Worm (Caenorhabditis elegans) whole organism, young adult: ENCODE results near the gene F54H5.3.

Experiments used
- B0035.1 ChIP-seq: sonication (generic microtip); optimal IDR thresholded peaks from 2 replicates; lab custom pipeline; 2016; ENCODE audit warnings: missing genetic modification characterization, mild to moderate bottlenecking, missing compliant biosample characterization, missing genotype, missing genetic modification reagents
- F57A8.1 ChIP-seq: fragments of 200-800 bp; sonication (Bioruptor generic); optimal IDR thresholded peaks from 2 replicates; lab custom pipeline; 2018; ENCODE audit warnings: mild to moderate bottlenecking, missing genetic modification characterization, moderate library complexity, missing compliant biosample characterization
- ceh-79 ChIP-seq: sonication (generic microtip); optimal IDR thresholded peaks from 2 replicates; lab custom pipeline; 2017; ENCODE audit warnings: mild to moderate bottlenecking, missing genetic modification characterization, missing compliant biosample characterization
- chd-7 ChIP-seq: sonication (generic microtip); optimal IDR thresholded peaks from 2 replicates; lab custom pipeline; 2016; ENCODE audit warnings: mild to moderate bottlenecking, missing genetic modification characterization, moderate library complexity, missing compliant biosample characterization
- egl-18 ChIP-seq: fragments of 200-800 bp; sonication (Bioruptor generic); IDR thresholded peaks from 2 replicates; pipeline ENCODE4 v1.3.6; 2022; ENCODE audit warnings: missing genetic modification reagents, missing genetic modification characterization, missing compliant biosample characterization
- lir-1 ChIP-seq: fragments of 200-800 bp; sonication (Bioruptor generic); conservative IDR thresholded peaks from 2 replicates; pipeline ENCODE4 v1.3.6; 2022; ENCODE audit warnings: missing genetic modification reagents, missing genetic modification characterization, missing compliant biosample characterization
- unc-62 ChIP-seq: fragments of 150-350 bp; optimal IDR thresholded peaks from 2 replicates; lab custom pipeline; 2014; ENCODE audit warnings: missing biosample characterization, missing genetic modification reagents, missing genetic modification characterization

- TF ChIP-seq F57A8.1 (GFP tag; lab: Kevin White, UChicago) (no peak), ceh-79 (no peak), unc-62 (GFP tag; lab: Kevin White, UChicago) (no peak), egl-18 (GFP tag; lab: Robert Waterston, UW) (no peak), chd-7 (no peak), lir-1 (GFP tag; lab: Robert Waterston, UW) (no peak), B0035.1 (tag; lab: Kevin White, UChicago) (no peak)
These were observed 9.4 kb upstream of the F54H5.3 start for ce11 chrII:6612544-6612943.
